Worm (Caenorhabditis elegans): Measurements from ENCODE around the gene Y39A3CL.7.

The Y39A3CL.7 gene

ce11 chrIII:1859532-1859931 is 34.8 kb downstream of the Y39A3CL.7 start, which contains the start of gene ddp-1:
Gene ddp-1 (plus strand): TSS chrIII:1859888.
- no peak for TF ChIP-seq nhr-76 (tag; optimal IDR thresholded peaks at IDR 0.05)
- no peak for TF ChIP-seq nhr-237 (tag; optimal IDR thresholded peaks at IDR 0.05)
- TF ChIP-seq ama-1 (optimal IDR thresholded peaks at IDR 0.05), result peak; percentile 82
- TF ChIP-seq pqm-1 (tag; optimal IDR thresholded peaks at IDR 0.05), result peak; percentile 41
- TF ChIP-seq R02D3.7 (tag; optimal IDR thresholded peaks at IDR 0.05), result peak; percentile 85
- no peak for TF ChIP-seq mml-1 (tag; optimal IDR thresholded peaks at IDR 0.05)
- TF ChIP-seq jun-1 (tag; optimal IDR thresholded peaks at IDR 0.05), result peak; percentile 88
- TF ChIP-seq ztf-11 (tag; optimal IDR thresholded peaks at IDR 0.05), result no peak
- TF ChIP-seq hmg-11 (tag; optimal IDR thresholded peaks at IDR 0.05), result peak; percentile 90
- no peak for TF ChIP-seq nhr-12 (tag; optimal IDR thresholded peaks at IDR 0.05)
- TF ChIP-seq nfya-1 (tag; optimal IDR thresholded peaks at IDR 0.05; ENCODE audit: insufficient read depth), result peak; percentile 94
- peak; percentile 86 for TF ChIP-seq snpc-4 (tag; optimal IDR thresholded peaks at IDR 0.05)
- TF ChIP-seq ZK546.5 (tag; optimal IDR thresholded peaks at IDR 0.05), result peak; percentile 64
- peak; percentile 94 for TF ChIP-seq fkh-10 (GFP tag; optimal IDR thresholded peaks at IDR 0.05)
- peak; percentile 66 for TF ChIP-seq elt-2 (tag; optimal IDR thresholded peaks at IDR 0.05)
- peak; percentile 98 for TF ChIP-seq pha-4 (tag; optimal IDR thresholded peaks at IDR 0.05)
- TF ChIP-seq eor-1 (tag; optimal IDR thresholded peaks at IDR 0.05), result peak in 1 of 2 experiments; percentile 56
- no peak for TF ChIP-seq fos-1 (tag; optimal IDR thresholded peaks at IDR 0.05)
- TF ChIP-seq skn-1 (tag; optimal IDR thresholded peaks at IDR 0.05), result peak; percentile 72
- peak; percentile 98 for TF ChIP-seq nhr-23 (tag; optimal IDR thresholded peaks at IDR 0.05)
- TF ChIP-seq elt-3 (tag; optimal IDR thresholded peaks at IDR 0.05), result no peak
- TF ChIP-seq lsy-12 (tag; optimal IDR thresholded peaks at IDR 0.05), result peak; percentile 93
- TF ChIP-seq unc-39 (tag; optimal IDR thresholded peaks at IDR 0.05), result no peak
- peak; percentile 54 for TF ChIP-seq unc-62 (GFP tag; optimal IDR thresholded peaks at IDR 0.05)
- TF ChIP-seq elt-1 (tag; optimal IDR thresholded peaks at IDR 0.05), result peak; percentile 38
- no peak for TF ChIP-seq sea-2 (GFP tag; optimal IDR thresholded peaks at IDR 0.05)
- TF ChIP-seq egl-27 (tag; optimal IDR thresholded peaks at IDR 0.05), result peak; percentile 69
- TF ChIP-seq ceh-82 (tag; optimal IDR thresholded peaks at IDR 0.05), result peak; percentile 93
- peak; percentile 73 for TF ChIP-seq lin-39 (tag; optimal IDR thresholded peaks at IDR 0.05)
- TF ChIP-seq aly-2 (tag; optimal IDR thresholded peaks at IDR 0.05), result peak; percentile 70
- peak; percentile 50 for TF ChIP-seq nhr-11 (tag; optimal IDR thresholded peaks at IDR 0.05)
- TF ChIP-seq nhr-25 (tag; optimal IDR thresholded peaks at IDR 0.05), result peak; percentile 76
- TF ChIP-seq nhr-67 (tag; optimal IDR thresholded peaks at IDR 0.05), result no peak
- TF ChIP-seq nhr-77 (tag; optimal IDR thresholded peaks at IDR 0.05), result peak; percentile 78
- TF ChIP-seq nhr-43 (tag; optimal IDR thresholded peaks at IDR 0.05; ENCODE audit: poor library complexity, severe bottlenecking), result peak; percentile 94
- peak; percentile 93 for TF ChIP-seq tbx-2 (tag; optimal IDR thresholded peaks at IDR 0.05)
- peak; percentile 4 for TF ChIP-seq daf-12 (tag; optimal IDR thresholded peaks at IDR 0.05)
- peak; percentile 82 for TF ChIP-seq ceh-28 (tag; optimal IDR thresholded peaks at IDR 0.05)
- TF ChIP-seq ceh-16 (tag; optimal IDR thresholded peaks at IDR 0.05), result no peak
- peak; percentile 45 for TF ChIP-seq zag-1 (tag; optimal IDR thresholded peaks at IDR 0.05)
- TF ChIP-seq egl-5 (tag; optimal IDR thresholded peaks at IDR 0.05), result peak; percentile 89
- peak; percentile 96 for TF ChIP-seq lin-15B (tag; optimal IDR thresholded peaks at IDR 0.05)
- TF ChIP-seq ceh-9 (tag; optimal IDR thresholded peaks at IDR 0.05), result no peak
- peak; percentile 75 for TF ChIP-seq nhr-28 (tag; optimal IDR thresholded peaks at IDR 0.05)
- no peak for TF ChIP-seq mdl-1 (tag; optimal IDR thresholded peaks at IDR 0.05)
- TF ChIP-seq fkh-2 (tag; optimal IDR thresholded peaks at IDR 0.05), result no peak
- TF ChIP-seq ztf-4 (tag; optimal IDR thresholded peaks at IDR 0.05), result peak; percentile 64

ce11 chrIII:1860129-1860528 is 35.4 kb downstream of the Y39A3CL.7 start, which contains the start of gene ttc-7:
Gene ttc-7 (plus strand): TSS chrIII:1860429.
- no peak for TF ChIP-seq lsy-12 (tag; optimal IDR thresholded peaks at IDR 0.05)
- TF ChIP-seq mdl-1 (tag; optimal IDR thresholded peaks at IDR 0.05), result no peak
- no peak for TF ChIP-seq sea-2 (GFP tag; optimal IDR thresholded peaks at IDR 0.05)
- TF ChIP-seq ZK546.5 (tag; optimal IDR thresholded peaks at IDR 0.05), result no peak
- no peak for TF ChIP-seq lin-39 (tag; optimal IDR thresholded peaks at IDR 0.05)
- TF ChIP-seq elt-3 (tag; optimal IDR thresholded peaks at IDR 0.05), result no peak
- TF ChIP-seq skn-1 (tag; optimal IDR thresholded peaks at IDR 0.05), result no peak
- no peak for TF ChIP-seq daf-12 (tag; optimal IDR thresholded peaks at IDR 0.05)
- no peak for TF ChIP-seq nhr-237 (tag; optimal IDR thresholded peaks at IDR 0.05)
- TF ChIP-seq nhr-67 (tag; optimal IDR thresholded peaks at IDR 0.05), result no peak
- no peak for TF ChIP-seq ceh-28 (tag; optimal IDR thresholded peaks at IDR 0.05)
- TF ChIP-seq nhr-76 (tag; optimal IDR thresholded peaks at IDR 0.05), result no peak
